Worm (Caenorhabditis elegans) whole organism, mixed stage, embryonic: ENCODE results near the gene F15E6.10.

Experiments used
- M03D4.4 ChIP-seq: sonication (generic microtip); optimal IDR thresholded peaks from 2 replicates; lab custom pipeline; 2017; ENCODE audit warnings: mild to moderate bottlenecking, missing genetic modification characterization, missing compliant biosample characterization
- bed-3 ChIP-seq: fragments of 200-800 bp; sonication (Bioruptor generic); optimal IDR thresholded peaks from 3 replicates; lab custom pipeline; 2018; ENCODE audit warnings: mild to moderate bottlenecking, missing genetic modification characterization, moderate library complexity, missing compliant biosample characterization
- blmp-1 ChIP-seq: fragments of 150-350 bp; optimal IDR thresholded peaks from 2 replicates; lab custom pipeline; 2014; ENCODE audit warnings: missing biosample characterization, missing genetic modification characterization
- ceh-39 ChIP-seq: fragments of 150-350 bp; optimal IDR thresholded peaks from 2 replicates; lab custom pipeline; 2014; ENCODE audit warnings: missing biosample characterization, missing genetic modification characterization
- ceh-83 ChIP-seq: fragments of 200-800 bp; sonication (Bioruptor generic); optimal IDR thresholded peaks from 2 replicates; lab custom pipeline; 2018; ENCODE audit warnings: mild to moderate bottlenecking, missing genetic modification characterization, missing compliant biosample characterization
- ces-1 ChIP-seq: fragments of 150-350 bp; optimal IDR thresholded peaks from 2 replicates; lab custom pipeline; 2014; ENCODE audit warnings: missing biosample characterization, missing genetic modification reagents, missing genetic modification characterization
- cnd-1 ChIP-seq: fragments of 200-800 bp; sonication (Bioruptor generic); optimal IDR thresholded peaks from 2 replicates; lab custom pipeline; 2018; ENCODE audit warnings: mild to moderate bottlenecking, missing genetic modification characterization, missing compliant biosample characterization
- drap-1 ChIP-seq: fragments of 200-800 bp; sonication (Bioruptor generic); optimal IDR thresholded peaks from 3 replicates; lab custom pipeline; 2018; ENCODE audit warnings: mild to moderate bottlenecking, missing genetic modification characterization, missing compliant biosample characterization
- elt-1 ChIP-seq: sonication (generic microtip); optimal IDR thresholded peaks from 2 replicates; lab custom pipeline; 2017; ENCODE audit warnings: missing genetic modification characterization, mild to moderate bottlenecking, missing compliant biosample characterization, antibody characterized with exemption, moderate library complexity, borderline replicate concordance; ENCODE audit not compliant: insufficient read depth
- flh-1 ChIP-seq: fragments of 200-800 bp; sonication (Bioruptor generic); optimal IDR thresholded peaks from 2 replicates; lab custom pipeline; 2018; ENCODE audit warnings: mild to moderate bottlenecking, missing genetic modification characterization, moderate library complexity, missing compliant biosample characterization
- ham-2 ChIP-seq: fragments of 200-800 bp; sonication (Bioruptor generic); optimal IDR thresholded peaks from 2 replicates; lab custom pipeline; 2018; ENCODE audit warnings: mild to moderate bottlenecking, missing genetic modification characterization, missing compliant biosample characterization
- hlh-1 ChIP-seq: fragments of 150-350 bp; optimal IDR thresholded peaks from 2 replicates; lab custom pipeline; 2014; ENCODE audit warnings: missing biosample characterization, missing genetic modification reagents, missing genetic modification characterization
- lin-13 ChIP-seq: fragments of 150-350 bp; optimal IDR thresholded peaks from 2 replicates; lab custom pipeline; 2014; ENCODE audit warnings: missing biosample characterization, missing genetic modification characterization
- lin-32 ChIP-seq: fragments of 200-800 bp; sonication (Bioruptor generic); optimal IDR thresholded peaks from 2 replicates; lab custom pipeline; 2018; ENCODE audit warnings: mild to moderate bottlenecking, missing genetic modification characterization, missing compliant biosample characterization
- lsy-2 ChIP-seq: fragments of 150-350 bp; optimal IDR thresholded peaks from 2 replicates; lab custom pipeline; 2014; ENCODE audit warnings: missing biosample characterization, missing genetic modification characterization
- mab-5 ChIP-seq: fragments of 150-350 bp; optimal IDR thresholded peaks from 2 replicates; lab custom pipeline; 2014; ENCODE audit warnings: missing biosample characterization, missing genetic modification characterization
- mls-2 ChIP-seq: sonication (generic microtip); optimal IDR thresholded peaks from 2 replicates; lab custom pipeline; 2016; ENCODE audit warnings: mild to moderate bottlenecking, missing genetic modification characterization, moderate library complexity, missing compliant biosample characterization
- nhr-12 ChIP-seq: fragments of 150-350 bp; optimal IDR thresholded peaks from 2 replicates; lab custom pipeline; 2014; ENCODE audit warnings: missing biosample characterization, missing genetic modification characterization
- nhr-2 ChIP-seq: fragments of 150-350 bp; optimal IDR thresholded peaks from 2 replicates; lab custom pipeline; 2014; ENCODE audit warnings: missing biosample characterization, missing genetic modification characterization
- nhr-76 ChIP-seq: sonication (generic microtip); optimal IDR thresholded peaks from 2 replicates; lab custom pipeline; 2017; ENCODE audit warnings: missing biosample characterization, missing genetic modification characterization
- pha-4 ChIP-seq: fragments of 150-350 bp; optimal IDR thresholded peaks from 2 replicates; lab custom pipeline; 2018; ENCODE audit warnings: missing biosample characterization, missing genetic modification reagents, missing genetic modification characterization
- sem-2 ChIP-seq: fragments of 200-800 bp; sonication (Bioruptor generic); optimal IDR thresholded peaks from 2 replicates; lab custom pipeline; 2018; ENCODE audit warnings: mild to moderate bottlenecking, missing genetic modification characterization, missing compliant biosample characterization
- snpc-4 ChIP-seq: fragments of 150-350 bp; optimal IDR thresholded peaks from 2 replicates; lab custom pipeline; 2014; ENCODE audit warnings: missing biosample characterization, missing genetic modification characterization
- sptf-1 ChIP-seq: sonication (generic microtip); optimal IDR thresholded peaks from 2 replicates; lab custom pipeline; 2017; ENCODE audit warnings: mild to moderate bottlenecking, missing genetic modification characterization, moderate library complexity, missing compliant biosample characterization
- tbx-8 ChIP-seq: fragments of 200-800 bp; sonication (Bioruptor generic); optimal IDR thresholded peaks from 2 replicates; lab custom pipeline; 2018; ENCODE audit warnings: mild to moderate bottlenecking, missing genetic modification characterization, moderate library complexity, missing compliant biosample characterization
- unc-120 ChIP-seq: sonication (generic microtip); optimal IDR thresholded peaks from 2 replicates; lab custom pipeline; 2017; ENCODE audit warnings: missing genetic modification characterization, missing compliant biosample characterization; ENCODE audit not compliant: poor library complexity, severe bottlenecking
- unc-62 ChIP-seq: fragments of 150-350 bp; optimal IDR thresholded peaks from 2 replicates; lab custom pipeline; 2014; ENCODE audit warnings: missing biosample characterization, missing genetic modification reagents, missing genetic modification characterization
- zip-8 ChIP-seq: fragments of 150-350 bp; optimal IDR thresholded peaks from 2 replicates; lab custom pipeline; 2014; ENCODE audit warnings: missing biosample characterization, missing genetic modification characterization
- ztf-11 ChIP-seq: fragments of 150-350 bp; optimal IDR thresholded peaks from 2 replicates; lab custom pipeline; 2014; ENCODE audit warnings: missing biosample characterization, missing genetic modification characterization

F15E6.10 gene

DNA sequence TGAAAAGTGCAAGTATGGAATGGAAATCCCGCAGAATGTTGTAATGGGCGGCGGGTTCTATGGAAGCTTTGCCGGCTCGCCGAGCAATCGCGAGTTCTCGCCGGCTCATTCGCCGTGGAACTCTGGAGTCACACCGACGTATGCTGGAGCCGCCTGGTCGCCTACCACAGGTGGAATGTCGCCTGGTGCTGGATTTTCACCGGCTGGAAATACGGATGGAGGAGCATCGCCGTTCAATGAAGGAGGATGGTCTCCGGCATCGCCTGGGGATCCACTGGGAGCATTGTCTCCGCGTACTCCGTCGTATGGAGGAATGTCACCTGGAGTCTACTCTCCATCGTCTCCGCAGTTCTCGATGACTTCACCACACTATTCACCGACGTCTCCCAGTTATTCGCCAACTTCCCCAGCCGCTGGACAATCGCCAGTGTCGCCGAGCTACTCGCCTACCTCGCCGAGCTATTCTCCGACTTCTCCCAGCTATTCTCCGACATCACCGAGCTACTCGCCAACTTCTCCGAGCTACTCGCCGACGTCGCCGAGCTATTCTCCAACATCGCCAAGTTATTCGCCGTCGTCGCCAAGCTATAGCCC is 37.6 kb upstream of the F15E6.10 start:
- TF ChIP-seq flh-1 (no peak), tbx-8 (GFP tag; lab: Kevin White, UChicago) (no peak), ceh-39 (tag; lab: Kevin White, UChicago) (no peak)

ce11 chrIV:4259433-4259832 is 33.2 kb upstream of the F15E6.10 start:
- TF ChIP-seq sem-2 (GFP tag; lab: Kevin White, UChicago), result no peak
- TF ChIP-seq ceh-83 (GFP tag; lab: Kevin White, UChicago), result no peak
- no peak for TF ChIP-seq ceh-39 (tag; lab: Kevin White, UChicago)
- TF ChIP-seq mab-5 (tag; lab: Kevin White, UChicago), result no peak
- TF ChIP-seq elt-1 (tag; lab: Kevin White, UChicago), result no peak
- TF ChIP-seq zip-8 (tag; lab: Kevin White, UChicago), result no peak
- TF ChIP-seq flh-1, result no peak
- no peak for TF ChIP-seq cnd-1 (tag; lab: Kevin White, UChicago)
- TF ChIP-seq ham-2 (GFP tag; lab: Kevin White, UChicago), result no peak
- TF ChIP-seq pha-4 (tag; lab: Kevin White, UChicago), result no peak
- no peak for TF ChIP-seq sptf-1 (tag; lab: Kevin White, UChicago)
- no peak for TF ChIP-seq nhr-2
- no peak for TF ChIP-seq nhr-76 (tag; lab: Kevin White, UChicago)
- TF ChIP-seq unc-120 (tag; lab: Kevin White, UChicago), result no peak

DNA sequence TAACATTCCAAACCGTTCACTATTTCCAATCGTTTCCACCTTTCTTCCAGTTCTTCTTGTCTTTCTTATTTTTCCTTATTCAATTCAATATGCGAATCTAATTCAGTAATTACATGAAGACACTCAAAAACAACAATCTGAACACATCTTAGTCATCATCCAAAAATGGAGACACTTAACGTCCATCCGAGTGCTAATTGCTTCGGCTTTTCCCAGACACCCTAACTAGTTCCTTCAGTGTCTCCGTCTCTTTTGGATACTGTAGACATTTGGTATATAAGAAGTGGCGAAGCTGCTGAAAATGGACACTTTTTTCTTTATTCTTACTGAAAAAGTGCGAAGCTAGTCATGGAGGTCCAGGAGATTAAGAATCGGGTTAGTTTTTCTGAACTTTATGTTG is 29.7 kb upstream of the F15E6.10 start, which contains the start of gene col-33:
TSS of gene col-33 (plus strand) at position 301 of the 400 bp plus-strand sequence.
- TF ChIP-seq snpc-4 (tag; lab: Kevin White, UChicago) (no peak), pha-4 (tag; lab: Kevin White, UChicago) (no peak), flh-1 (no peak), unc-62 (GFP tag; lab: Kevin White, UChicago) (no peak), hlh-1 (tag; lab: Kevin White, UChicago) (no peak), drap-1 (GFP tag; lab: Kevin White, UChicago) (no peak), ceh-39 (tag; lab: Kevin White, UChicago) (no peak), lin-13 (no peak)

DNA sequence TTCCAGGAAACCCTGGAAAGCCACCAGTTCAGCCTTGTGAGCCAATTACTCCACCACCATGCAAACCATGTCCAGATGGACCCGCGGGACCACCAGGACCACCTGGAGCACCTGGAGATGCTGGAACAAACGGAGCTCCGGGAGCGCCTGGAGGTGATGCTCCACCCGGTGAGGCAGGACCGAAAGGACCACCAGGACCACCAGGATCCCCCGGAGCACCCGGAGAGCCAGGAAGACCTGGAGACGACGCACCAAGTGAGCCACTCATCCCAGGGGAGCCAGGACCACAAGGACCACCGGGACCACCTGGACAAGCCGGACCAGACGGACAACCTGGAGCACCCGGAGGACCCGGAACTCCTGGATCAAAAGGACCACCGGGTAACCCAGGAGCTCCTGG is 28.0 kb upstream of the F15E6.10 start:
- no peak for TF ChIP-seq elt-1 (tag; lab: Kevin White, UChicago)

DNA sequence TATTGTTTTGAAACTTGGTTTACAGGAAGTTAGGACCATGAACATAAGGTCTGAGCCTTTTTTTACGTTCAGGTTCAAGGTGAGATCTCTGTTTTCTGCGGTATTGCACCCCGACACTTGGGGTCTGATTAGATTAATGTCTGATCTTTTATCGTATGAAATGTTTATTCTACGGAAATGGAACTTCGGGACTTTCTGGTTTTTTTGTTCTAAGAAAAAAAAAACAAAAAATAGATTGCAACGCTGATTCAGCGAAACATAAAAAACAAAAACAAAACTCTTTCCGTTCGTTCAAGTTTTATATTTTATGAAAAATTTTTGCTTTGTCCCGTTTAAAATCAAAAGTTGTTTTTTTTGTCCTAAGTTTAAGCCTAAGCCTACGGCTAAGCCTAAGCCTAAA is 27.4 kb upstream of the F15E6.10 start, which contains the start of gene F36A4.5:
TSS of gene F36A4.5 (plus strand) at position 301 of the 400 bp plus-strand sequence.
- no peak for TF ChIP-seq ztf-11
- no peak for TF ChIP-seq nhr-2
- no peak for TF ChIP-seq ces-1 (GFP tag; lab: Kevin White, UChicago)
- TF ChIP-seq ham-2 (GFP tag; lab: Kevin White, UChicago), result no peak
- TF ChIP-seq tbx-8 (GFP tag; lab: Kevin White, UChicago), result no peak
- TF ChIP-seq unc-120 (tag; lab: Kevin White, UChicago), result no peak
- TF ChIP-seq ceh-83 (GFP tag; lab: Kevin White, UChicago), result no peak
- no peak for TF ChIP-seq sptf-1 (tag; lab: Kevin White, UChicago)

DNA sequence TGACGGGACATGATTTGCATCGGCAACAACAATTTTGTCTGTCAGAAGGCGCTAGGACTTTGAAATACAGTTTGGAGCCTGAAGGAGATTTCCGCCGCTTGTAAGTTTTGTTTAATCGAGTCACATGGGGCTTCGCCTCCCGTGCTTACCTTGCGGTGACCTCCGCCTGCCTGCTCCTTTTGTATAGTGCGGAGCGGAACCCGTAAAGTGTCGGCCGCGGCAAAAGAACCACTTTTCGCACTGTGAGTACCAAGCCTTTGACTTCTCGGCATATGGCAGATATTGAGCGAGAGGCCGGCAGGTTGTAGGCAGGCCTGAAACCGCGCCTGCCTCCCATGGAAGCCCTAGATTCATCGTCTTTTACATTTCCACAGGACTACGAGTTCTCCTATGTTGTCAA is 26.7 kb upstream of the F15E6.10 start:
- no peak for TF ChIP-seq mls-2 (tag; lab: Kevin White, UChicago)
- no peak for TF ChIP-seq ceh-83 (GFP tag; lab: Kevin White, UChicago)
- TF ChIP-seq lin-13, result no peak
- no peak for TF ChIP-seq lsy-2
- no peak for TF ChIP-seq bed-3 (GFP tag; lab: Kevin White, UChicago)
- TF ChIP-seq ceh-39 (tag; lab: Kevin White, UChicago), result no peak
- no peak for TF ChIP-seq unc-120 (tag; lab: Kevin White, UChicago)

ce11 chrIV:4267320-4267719 is 25.3 kb upstream of the F15E6.10 start, which contains the start of gene F36A4.4:
Gene F36A4.4 (plus strand): TSS chrIV:4267620.
- no peak for TF ChIP-seq snpc-4 (tag; lab: Kevin White, UChicago)
- no peak for TF ChIP-seq nhr-12 (tag; lab: Kevin White, UChicago)
- no peak for TF ChIP-seq drap-1 (GFP tag; lab: Kevin White, UChicago)
- no peak for TF ChIP-seq ceh-39 (tag; lab: Kevin White, UChicago)
- TF ChIP-seq unc-120 (tag; lab: Kevin White, UChicago), result no peak
- TF ChIP-seq lin-32 (GFP tag; lab: Kevin White, UChicago), result no peak
- TF ChIP-seq blmp-1 (tag; lab: Kevin White, UChicago), result no peak
- TF ChIP-seq M03D4.4, result no peak
